Worm (Caenorhabditis elegans) whole organism, L3 larva: ENCODE results near the gene nhr-41.

Experiments used
- fkh-10 ChIP-seq: sonication (generic microtip); optimal IDR thresholded peaks from 2 replicates; lab custom pipeline; 2017; ENCODE audit warnings: missing biosample characterization, missing genetic modification reagents, missing genetic modification characterization
- fos-1 ChIP-seq: fragments of 150-350 bp; optimal IDR thresholded peaks from 2 replicates; lab custom pipeline; 2014; ENCODE audit warnings: missing biosample characterization, missing genetic modification characterization
- nhr-76 ChIP-seq: fragments of 150-350 bp; sonication (generic microtip); optimal IDR thresholded peaks from 5 replicates; lab custom pipeline; 2014; ENCODE audit warnings: missing biosample characterization, missing genetic modification characterization
- snpc-4 ChIP-seq: fragments of 150-350 bp; optimal IDR thresholded peaks from 2 replicates; lab custom pipeline; 2014; ENCODE audit warnings: missing biosample characterization, missing genetic modification characterization
- unc-39 ChIP-seq: sonication (generic microtip); optimal IDR thresholded peaks from 4 replicates; lab custom pipeline; 2017; ENCODE audit warnings: missing biosample characterization, missing genetic modification characterization
- zag-1 ChIP-seq: fragments of 150-350 bp; optimal IDR thresholded peaks from 2 replicates; lab custom pipeline; 2014; ENCODE audit warnings: missing biosample characterization, missing genetic modification characterization

DNA sequence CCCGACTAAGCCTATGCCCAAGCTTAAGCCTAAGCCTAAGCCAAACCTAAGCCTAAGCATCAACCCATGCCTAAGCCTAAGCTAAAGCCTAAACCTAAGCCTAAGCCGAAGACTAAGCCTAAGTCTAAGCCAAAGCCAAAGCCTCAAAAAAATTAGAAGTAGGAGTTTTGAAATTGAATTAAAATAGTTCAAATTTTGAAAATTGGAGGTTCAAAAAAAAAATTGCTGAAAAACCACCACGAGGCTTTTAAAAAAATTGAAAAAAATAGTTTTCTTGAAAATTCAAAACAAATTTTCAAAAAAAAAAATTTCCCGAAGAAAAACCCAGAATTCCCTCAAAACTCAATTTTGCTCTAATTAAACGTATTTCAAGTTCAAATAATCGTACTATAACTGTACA lies 19.0 kb upstream of the nhr-41 start:
- no peak for TF ChIP-seq snpc-4 (tag; lab: Kevin White, UChicago)
- no peak for TF ChIP-seq nhr-76 (tag; lab: Kevin White, UChicago)
- TF ChIP-seq fos-1 (tag; lab: Kevin White, UChicago): no peak
- TF ChIP-seq unc-39 (tag; lab: Kevin White, UChicago): no peak
- TF ChIP-seq fkh-10 (GFP tag; lab: Kevin White, UChicago): no peak
- no peak for TF ChIP-seq zag-1 (tag; lab: Kevin White, UChicago)
